Fruit fly (Drosophila melanogaster) whole organism, embryonic: Measurements from ENCODE around the gene CG42763.
A peak's percentile ranks its signal among the peaks of the same experiment; 100 is the strongest.

Experiments used
- Abd-B ChIP-seq: fragments of 200-800 bp; sonication (Bioruptor generic); optimal IDR thresholded peaks from 2 replicates; lab custom pipeline; 2018; ENCODE audit warnings: missing biosample characterization, mild to moderate bottlenecking, missing genetic modification characterization, moderate library complexity
- BEAF-32 ChIP-seq: fragments of 200-800 bp; sonication (Bioruptor generic); optimal IDR thresholded peaks from 3 replicates; lab custom pipeline; 2017; ENCODE audit warnings: missing biosample characterization, missing genetic modification characterization, mild to moderate bottlenecking, moderate library complexity, missing genetic modification reagents
- Bgb ChIP-seq: fragments of 200-800 bp; sonication (Bioruptor generic); IDR thresholded peaks from 2 replicates; pipeline ENCODE4 v1.3.6; 2022; ENCODE audit warnings: missing biosample characterization, missing genetic modification characterization; ENCODE audit not compliant: partially characterized antibody
- CG10209 ChIP-seq: fragments of 200-800 bp; sonication (Bioruptor generic); optimal IDR thresholded peaks from 3 replicates; lab custom pipeline; 2017; ENCODE audit warnings: missing biosample characterization, mild to moderate bottlenecking, missing genetic modification characterization, missing genetic modification reagents
- CG11247 ChIP-seq: fragments of 200-800 bp; sonication (Bioruptor generic); IDR thresholded peaks from 2 replicates; pipeline ENCODE4 v1.3.6; 2022; ENCODE audit warnings: missing biosample characterization, missing genetic modification characterization
- CG11560 ChIP-seq: fragments of 200-800 bp; sonication (Bioruptor generic); IDR thresholded peaks from 3 replicates; pipeline ENCODE4 v1.3.6; 2022; ENCODE audit warnings: missing biosample characterization, missing genetic modification characterization
- CG11695 ChIP-seq: fragments of 200-800 bp; sonication (Bioruptor generic); IDR thresholded peaks from 3 replicates; pipeline ENCODE4 v1.3.6; 2022; ENCODE audit warnings: missing biosample characterization, missing genetic modification characterization
- CG12391 ChIP-seq: fragments of 200-800 bp; sonication (Bioruptor generic); optimal IDR thresholded peaks from 3 replicates; lab custom pipeline; 2018; ENCODE audit warnings: missing biosample characterization, mild to moderate bottlenecking, missing genetic modification characterization, moderate library complexity
- CG13296 ChIP-seq: fragments of 200-800 bp; sonication (Bioruptor generic); optimal IDR thresholded peaks from 3 replicates; lab custom pipeline; 2018; ENCODE audit warnings: missing biosample characterization, mild to moderate bottlenecking, missing genetic modification characterization
- CG14050 ChIP-seq: fragments of 200-800 bp; sonication (Bioruptor generic); IDR thresholded peaks from 3 replicates; pipeline ENCODE4 v1.3.6; 2022; ENCODE audit warnings: missing biosample characterization, missing genetic modification characterization
- CG14710 ChIP-seq: fragments of 200-800 bp; sonication (Bioruptor generic); optimal IDR thresholded peaks from 3 replicates; lab custom pipeline; 2019; ENCODE audit warnings: missing biosample characterization, mild to moderate bottlenecking, missing genetic modification characterization, moderate library complexity
- CG15601 ChIP-seq: fragments of 200-800 bp; sonication (Bioruptor generic); optimal IDR thresholded peaks from 3 replicates; lab custom pipeline; 2019; ENCODE audit warnings: missing biosample characterization, mild to moderate bottlenecking, missing genetic modification characterization, moderate library complexity
- CG17328 ChIP-seq: fragments of 200-800 bp; sonication (Bioruptor generic); IDR thresholded peaks from 2 replicates; pipeline ENCODE4 v1.3.6; 2022; ENCODE audit warnings: missing biosample characterization, missing genetic modification characterization
- CG2129 ChIP-seq: fragments of 200-800 bp; sonication (Bioruptor generic); IDR thresholded peaks from 2 replicates; pipeline ENCODE4 v1.3.6; 2022; ENCODE audit warnings: missing biosample characterization, missing genetic modification characterization; ENCODE audit not compliant: partially characterized antibody
- CG2199 ChIP-seq: fragments of 200-800 bp; sonication (Bioruptor generic); IDR thresholded peaks from 3 replicates; pipeline ENCODE4 v1.3.6; 2022; ENCODE audit warnings: missing biosample characterization, missing genetic modification characterization
- CG33213 ChIP-seq: fragments of 200-800 bp; sonication (Bioruptor generic); optimal IDR thresholded peaks from 3 replicates; lab custom pipeline; 2016; ENCODE audit warnings: missing biosample characterization, missing genetic modification characterization
- CG9609 ChIP-seq: fragments of 200-800 bp; sonication (Bioruptor generic); optimal IDR thresholded peaks from 3 replicates; lab custom pipeline; 2016; ENCODE audit warnings: missing biosample characterization, missing genetic modification characterization
- CG9727 ChIP-seq: fragments of 200-800 bp; sonication (Bioruptor generic); optimal IDR thresholded peaks from 3 replicates; lab custom pipeline; 2017; ENCODE audit warnings: missing biosample characterization, mild to moderate bottlenecking, missing genetic modification characterization
- E2f1 ChIP-seq: fragments of 200-800 bp; sonication (Bioruptor generic); IDR thresholded peaks from 2 replicates; pipeline ENCODE4 v1.3.6; 2022; ENCODE audit warnings: missing biosample characterization, missing genetic modification characterization
- HHEX ChIP-seq: fragments of 200-800 bp; sonication (Bioruptor generic); optimal IDR thresholded peaks from 3 replicates; lab custom pipeline; 2017; ENCODE audit warnings: missing biosample characterization, mild to moderate bottlenecking, missing genetic modification characterization, missing genetic modification reagents
- Kr ChIP-seq: fragments of 200-800 bp; sonication (Bioruptor generic); optimal IDR thresholded peaks from 2 replicates; lab custom pipeline; 2017; ENCODE audit warnings: missing biosample characterization, mild to moderate bottlenecking, missing genetic modification characterization
- Six4 ChIP-seq: fragments of 200-800 bp; sonication (Bioruptor generic); optimal IDR thresholded peaks from 2 replicates; lab custom pipeline; 2016; ENCODE audit warnings: missing biosample characterization, missing genetic modification characterization
- Xrp1 ChIP-seq: fragments of 200-800 bp; sonication (Bioruptor generic); IDR thresholded peaks from 2 replicates; pipeline ENCODE4 v1.3.6; 2022; ENCODE audit warnings: missing biosample characterization, missing genetic modification characterization
- ab ChIP-seq: fragments of 200-800 bp; sonication (Bioruptor generic); optimal IDR thresholded peaks from 2 replicates; lab custom pipeline; 2016; ENCODE audit warnings: missing biosample characterization, missing genetic modification characterization
- ac ChIP-seq: fragments of 200-800 bp; sonication (Bioruptor generic); optimal IDR thresholded peaks from 3 replicates; lab custom pipeline; 2017; ENCODE audit warnings: missing biosample characterization, mild to moderate bottlenecking, missing genetic modification characterization
- al ChIP-seq: fragments of 200-800 bp; sonication (Bioruptor generic); IDR thresholded peaks from 2 replicates; pipeline ENCODE4 v1.3.6; 2022; ENCODE audit warnings: missing biosample characterization, missing genetic modification characterization
- aop ChIP-seq: fragments of 200-800 bp; sonication (Bioruptor generic); IDR thresholded peaks from 2 replicates; pipeline ENCODE4 v1.3.6; 2022; ENCODE audit warnings: missing biosample characterization, missing genetic modification characterization
- bigmax ChIP-seq: fragments of 200-800 bp; sonication (Bioruptor generic); optimal IDR thresholded peaks from 2 replicates; lab custom pipeline; 2018; ENCODE audit warnings: missing biosample characterization, mild to moderate bottlenecking, missing genetic modification characterization
- br ChIP-seq: fragments of >200 bp; optimal IDR thresholded peaks from 2 replicates; lab custom pipeline; 2017
- cato ChIP-seq: fragments of 200-800 bp; sonication (Bioruptor generic); optimal IDR thresholded peaks from 2 replicates; lab custom pipeline; 2016; ENCODE audit warnings: missing biosample characterization, missing genetic modification characterization, borderline replicate concordance
- chinmo ChIP-seq: fragments of 200-800 bp; sonication (Bioruptor generic); IDR thresholded peaks from 4 replicates; pipeline ENCODE4 v1.3.6; 2022; ENCODE audit warnings: missing biosample characterization, missing genetic modification characterization; ENCODE audit not compliant: partially characterized antibody
- en ChIP-seq: fragments of 200-800 bp; sonication (Bioruptor generic); optimal IDR thresholded peaks from 2 replicates; lab custom pipeline; 2016; ENCODE audit warnings: missing biosample characterization, missing genetic modification characterization
- eyg ChIP-seq: fragments of 200-800 bp; sonication (Bioruptor generic); optimal IDR thresholded peaks from 3 replicates; lab custom pipeline; 2016; ENCODE audit warnings: missing biosample characterization, missing genetic modification characterization
- fd96Cb ChIP-seq: fragments of 200-800 bp; sonication (Bioruptor generic); optimal IDR thresholded peaks from 2 replicates; lab custom pipeline; 2018; ENCODE audit warnings: missing biosample characterization, mild to moderate bottlenecking, missing genetic modification characterization, moderate library complexity
- fu2 ChIP-seq: fragments of 200-800 bp; sonication (Bioruptor generic); optimal IDR thresholded peaks from 2 replicates; lab custom pipeline; 2016; ENCODE audit warnings: missing biosample characterization, missing genetic modification characterization
- grn ChIP-seq: fragments of 200-800 bp; sonication (Bioruptor generic); optimal IDR thresholded peaks from 3 replicates; lab custom pipeline; 2017; ENCODE audit warnings: missing biosample characterization, missing genetic modification characterization
- mam ChIP-seq: fragments of 200-800 bp; sonication (Bioruptor generic); optimal IDR thresholded peaks from 3 replicates; lab custom pipeline; 2016; ENCODE audit warnings: missing biosample characterization, missing genetic modification characterization
- peb ChIP-seq: fragments of 200-800 bp; sonication (Bioruptor generic); IDR thresholded peaks from 2 replicates; pipeline ENCODE4 v1.3.6; 2022; ENCODE audit warnings: missing biosample characterization, missing genetic modification characterization
- prd ChIP-seq, 3 experiments: fragments of >200 bp in 2 of 3; fragments of 200-800 bp in 1 of 3; sonication (Bioruptor generic) in 1 of 3; optimal IDR thresholded peaks in 2 of 3; IDR thresholded peaks in 1 of 3; 2 replicates in 2 of 3; 3 replicates in 1 of 3; pipeline versions ENCODE4 v1.3.6 to Lab custom; 2017 to 2022; ENCODE audit warnings: missing biosample characterization in 1 of 3, missing genetic modification characterization in 1 of 3
- run ChIP-seq: fragments of 200-800 bp; sonication (Bioruptor generic); optimal IDR thresholded peaks from 3 replicates; lab custom pipeline; 2018; ENCODE audit warnings: missing biosample characterization, mild to moderate bottlenecking, missing genetic modification characterization
- schlank ChIP-seq: fragments of 200-800 bp; sonication (Bioruptor generic); optimal IDR thresholded peaks from 2 replicates; lab custom pipeline; 2018; ENCODE audit warnings: missing biosample characterization, mild to moderate bottlenecking, missing genetic modification characterization
- sens-2 ChIP-seq: fragments of 200-800 bp; sonication (Bioruptor generic); IDR thresholded peaks from 2 replicates; pipeline ENCODE4 v1.3.6; 2022; ENCODE audit warnings: missing biosample characterization, missing genetic modification characterization
- sisA ChIP-seq: fragments of 200-800 bp; sonication (Bioruptor generic); IDR thresholded peaks from 2 replicates; pipeline ENCODE4 v1.3.6; 2022; ENCODE audit warnings: missing biosample characterization, missing genetic modification characterization
- sob ChIP-seq: fragments of 200-800 bp; sonication (Bioruptor generic); IDR thresholded peaks from 2 replicates; pipeline ENCODE4 v1.3.6; 2022; ENCODE audit warnings: missing biosample characterization, missing genetic modification characterization
- twi ChIP-seq: fragments of 200-800 bp; optimal IDR thresholded peaks from 2 replicates; lab custom pipeline; 2019; ENCODE audit warnings: missing biosample characterization, mild to moderate bottlenecking, missing genetic modification characterization, moderate library complexity
- unpg ChIP-seq: fragments of 200-800 bp; sonication (Bioruptor generic); optimal IDR thresholded peaks from 3 replicates; lab custom pipeline; 2018; ENCODE audit warnings: missing biosample characterization, mild to moderate bottlenecking, missing genetic modification characterization, moderate library complexity
- usp ChIP-seq: fragments of >200 bp; optimal IDR thresholded peaks from 2 replicates; lab custom pipeline; 2017; ENCODE audit warnings: missing biosample characterization, missing genetic modification characterization
- vnd ChIP-seq: fragments of 200-800 bp; sonication (Bioruptor generic); IDR thresholded peaks from 3 replicates; pipeline ENCODE4 v1.3.6; 2022; ENCODE audit warnings: missing biosample characterization, missing genetic modification characterization; ENCODE audit not compliant: partially characterized antibody
- zen2 ChIP-seq: fragments of 200-800 bp; sonication (Bioruptor generic); IDR thresholded peaks from 3 replicates; pipeline ENCODE4 v1.3.6; 2022; ENCODE audit warnings: missing biosample characterization, missing genetic modification characterization; ENCODE audit not compliant: partially characterized antibody

CG42763 gene

DNA sequence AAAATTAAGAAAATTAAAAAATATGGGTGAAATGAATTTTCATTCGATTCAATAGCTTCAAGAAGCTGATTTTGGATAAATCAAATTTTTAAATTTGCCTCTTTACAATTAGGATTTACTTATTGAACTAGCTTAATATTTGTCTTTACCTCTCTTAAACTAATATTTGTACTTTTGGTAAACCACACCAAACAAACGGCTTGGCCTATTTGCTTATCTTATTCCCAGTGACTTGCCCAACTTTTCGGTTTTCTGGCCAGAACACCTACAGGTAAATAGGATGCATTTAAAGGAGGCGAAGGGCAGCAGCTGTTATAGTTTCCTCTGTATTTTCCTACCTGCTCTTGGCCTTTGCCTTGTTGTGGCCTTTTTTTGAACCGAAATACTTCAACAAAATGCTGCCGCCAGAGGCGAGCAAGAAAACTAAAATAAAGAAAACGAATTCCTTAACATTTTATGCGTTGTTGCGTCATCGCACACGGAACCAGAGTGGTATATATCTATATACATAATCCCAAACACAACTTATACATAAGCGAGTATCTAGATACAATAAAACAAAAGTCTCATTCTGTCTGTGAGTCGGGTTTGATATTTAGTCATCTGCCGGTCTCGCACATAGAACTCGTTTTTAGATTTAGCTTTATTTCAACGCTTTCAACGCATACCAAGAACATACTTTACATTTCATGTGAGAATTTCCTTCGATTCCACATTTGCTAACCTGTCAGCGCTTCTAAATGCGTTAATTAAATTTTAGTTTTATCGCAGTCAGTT, 21.1 kb upstream of the CG42763 start (continued):
- TF ChIP-seq prd (optimal IDR thresholded peaks at IDR 0.05; lab: Kevin White, UChicago) (no peak), prd (GFP tag; IDR thresholded peaks at IDR 0.05; lab: Robert Waterston, UW) (no peak), ac (GFP tag; lab: Kevin White, UChicago) (peak; percentile 86), Bgb (no peak), unpg (peak; percentile 13), bigmax (GFP tag; lab: Kevin White, UChicago) (no peak), chinmo (GFP tag; lab: Robert Waterston, UW) (0 out of 4 replicates have a peak, but pooled peaks have one; percentile 61), CG14050 (GFP tag; lab: Robert Waterston, UW) (no peak), grn (GFP tag; lab: Kevin White, UChicago) (no peak), HHEX (GFP tag; lab: Kevin White, UChicago) (peak; percentile 1), run (tag; lab: Kevin White, UChicago) (no peak), zen2 (GFP tag; lab: Robert Waterston, UW) (no peak), BEAF-32 (GFP tag; lab: Kevin White, UChicago) (no peak), br (no peak), schlank (tag; lab: Kevin White, UChicago) (no peak), aop (no peak), en (GFP tag; lab: Kevin White, UChicago) (no peak), CG10209 (GFP tag; lab: Kevin White, UChicago) (peak; percentile 0), CG15601 (tag; lab: Kevin White, UChicago) (peak; percentile 48), CG13296 (GFP tag; lab: Kevin White, UChicago) (no peak), mam (GFP tag; lab: Kevin White, UChicago) (no peak), peb (GFP tag; lab: Robert Waterston, UW) (no peak), twi (tag; lab: Kevin White, UChicago) (no peak), CG11247 (GFP tag; lab: Robert Waterston, UW) (no peak), CG11695 (GFP tag; lab: Robert Waterston, UW) (no peak), fu2 (GFP tag; lab: Kevin White, UChicago) (no peak), CG2129 (no peak), CG9609 (GFP tag; lab: Kevin White, UChicago) (no peak), al (no peak), cato (GFP tag; lab: Kevin White, UChicago) (no peak), usp (no peak), sob (GFP tag; lab: Robert Waterston, UW) (peak; percentile 48; the same call in 1 of the 2 replicates), CG33213 (no peak), CG9727 (peak; percentile 39), CG11560 (tag; lab: Robert Waterston, UW) (no peak), ab (GFP tag; lab: Kevin White, UChicago) (no peak), CG17328 (no peak), sisA (no peak), CG14710 (tag; lab: Kevin White, UChicago) (peak; percentile 26), Xrp1 (GFP tag; lab: Robert Waterston, UW) (peak; percentile 51; the same call in 1 of the 2 replicates), sens-2 (GFP tag; lab: Robert Waterston, UW) (no peak), Abd-B (GFP tag; lab: Kevin White, UChicago) (no peak), CG2199 (GFP tag; lab: Robert Waterston, UW) (peak; percentile 49; the same call in 1 of the 3 replicates), E2f1 (GFP tag; lab: Robert Waterston, UW) (no peak), CG12391 (peak; percentile 5), fd96Cb (tag; lab: Kevin White, UChicago) (no peak), Six4 (GFP tag; lab: Kevin White, UChicago) (no peak), eyg (GFP tag; lab: Kevin White, UChicago) (no peak), vnd (GFP tag; lab: Robert Waterston, UW) (no peak), Kr (peak; percentile 47)
